Fruit fly (Drosophila melanogaster) whole organism, prepupa: ENCODE data around the gene CG13840.
A peak's percentile ranks its signal among the peaks of the same experiment; 100 is the strongest.

Source experiments
- CG10631 ChIP-seq: fragments of 200-800 bp; sonication (Bioruptor generic); optimal IDR thresholded peaks from 2 replicates; lab custom pipeline; 2016; ENCODE audit warnings: missing biosample characterization, missing genetic modification characterization
- CG10669 ChIP-seq: fragments of 200-800 bp; sonication (Bioruptor generic); optimal IDR thresholded peaks from 3 replicates; lab custom pipeline; 2018; ENCODE audit warnings: missing biosample characterization, mild to moderate bottlenecking, missing genetic modification characterization, moderate library complexity
- CG11294 ChIP-seq: fragments of 200-800 bp; sonication (Bioruptor generic); IDR thresholded peaks from 2 replicates; pipeline ENCODE4 v1.3.6; 2022; ENCODE audit warnings: missing biosample characterization, missing genetic modification characterization
- CG15336 ChIP-seq: fragments of 200-800 bp; sonication (Bioruptor generic); IDR thresholded peaks from 2 replicates; pipeline ENCODE4 v1.3.6; 2022; ENCODE audit warnings: missing biosample characterization, missing genetic modification characterization
- CG1621 ChIP-seq: fragments of 200-800 bp; sonication (Bioruptor generic); optimal IDR thresholded peaks from 3 replicates; lab custom pipeline; 2018; ENCODE audit warnings: missing biosample characterization, mild to moderate bottlenecking, missing genetic modification characterization
- CG3032 ChIP-seq: fragments of 200-800 bp; optimal IDR thresholded peaks from 2 replicates; lab custom pipeline; 2019; ENCODE audit warnings: missing biosample characterization, mild to moderate bottlenecking, missing genetic modification characterization, moderate library complexity
- CG31627 ChIP-seq: fragments of 200-800 bp; sonication (Bioruptor generic); optimal IDR thresholded peaks from 3 replicates; lab custom pipeline; 2016; ENCODE audit warnings: missing biosample characterization, missing genetic modification characterization
- CG32006 ChIP-seq: fragments of 200-800 bp; sonication (Bioruptor generic); optimal IDR thresholded peaks from 3 replicates; lab custom pipeline; 2017; ENCODE audit warnings: missing biosample characterization, mild to moderate bottlenecking, missing genetic modification characterization
- CG3919 ChIP-seq: fragments of 200-800 bp; sonication (Bioruptor generic); optimal IDR thresholded peaks from 3 replicates; lab custom pipeline; 2016; ENCODE audit warnings: missing biosample characterization, missing genetic modification characterization
- CG6163 ChIP-seq: fragments of 200-800 bp; sonication (Bioruptor generic); IDR thresholded peaks from 3 replicates; pipeline ENCODE4 v1.3.6; 2022; ENCODE audit warnings: missing biosample characterization, missing genetic modification characterization
- CG8319 ChIP-seq: fragments of 200-800 bp; sonication (Bioruptor generic); optimal IDR thresholded peaks from 3 replicates; lab custom pipeline; 2016; ENCODE audit warnings: missing biosample characterization, missing genetic modification characterization
- CG8632 ChIP-seq: fragments of 200-800 bp; sonication (Bioruptor generic); optimal IDR thresholded peaks from 3 replicates; lab custom pipeline; 2016; ENCODE audit warnings: missing biosample characterization, missing genetic modification characterization
- Eip78C ChIP-seq: fragments of 200-800 bp; sonication (Bioruptor generic); peaks from one replicate; lab custom pipeline; 2016; ENCODE audit warnings: missing biosample characterization, missing genetic modification characterization
- Eip93F ChIP-seq: fragments of 200-800 bp; sonication (Bioruptor generic); optimal IDR thresholded peaks from 2 replicates; lab custom pipeline; 2016; ENCODE audit warnings: missing biosample characterization, mild to moderate bottlenecking, missing genetic modification characterization
- Ets96B ChIP-seq: fragments of 200-800 bp; optimal IDR thresholded peaks from 2 replicates; lab custom pipeline; 2019; ENCODE audit warnings: missing biosample characterization, mild to moderate bottlenecking, missing genetic modification characterization, moderate library complexity
- Gug ChIP-seq: fragments of 200-800 bp; sonication (Bioruptor generic); IDR thresholded peaks from 2 replicates; pipeline ENCODE4 v1.3.6; 2022; ENCODE audit warnings: missing biosample characterization, missing genetic modification characterization
- Hr39 ChIP-seq: fragments of 200-800 bp; sonication (Bioruptor generic); optimal IDR thresholded peaks from 2 replicates; lab custom pipeline; 2016; ENCODE audit warnings: missing biosample characterization, missing genetic modification characterization
- Hr4 ChIP-seq: fragments of 200-800 bp; sonication (Bioruptor generic); optimal IDR thresholded peaks from 3 replicates; lab custom pipeline; 2016; ENCODE audit warnings: missing biosample characterization, missing genetic modification characterization
- Lpt ChIP-seq: fragments of 200-800 bp; sonication (Bioruptor generic); optimal IDR thresholded peaks from 3 replicates; lab custom pipeline; 2016; ENCODE audit warnings: missing biosample characterization, missing genetic modification characterization
- Smox ChIP-seq: fragments of 200-800 bp; sonication (Bioruptor generic); optimal IDR thresholded peaks from 3 replicates; lab custom pipeline; 2016; ENCODE audit warnings: missing biosample characterization, missing genetic modification characterization
- Sox14 ChIP-seq: fragments of 200-800 bp; sonication (Bioruptor generic); optimal IDR thresholded peaks from 3 replicates; lab custom pipeline; 2016; ENCODE audit warnings: missing biosample characterization, missing genetic modification characterization
- Sox15 ChIP-seq: fragments of 200-800 bp; sonication (Bioruptor generic); optimal IDR thresholded peaks from 3 replicates; lab custom pipeline; 2016; ENCODE audit warnings: missing biosample characterization, missing genetic modification characterization
- achi ChIP-seq: fragments of 200-800 bp; sonication (Bioruptor generic); optimal IDR thresholded peaks from 3 replicates; lab custom pipeline; 2016; ENCODE audit warnings: missing biosample characterization, missing genetic modification characterization
- acj6 ChIP-seq: fragments of 200-800 bp; sonication (Bioruptor generic); optimal IDR thresholded peaks from 3 replicates; lab custom pipeline; 2016; ENCODE audit warnings: missing biosample characterization, missing genetic modification characterization
- cyc ChIP-seq: fragments of 200-800 bp; sonication (Bioruptor generic); optimal IDR thresholded peaks from 3 replicates; lab custom pipeline; 2016; ENCODE audit warnings: missing biosample characterization, missing genetic modification characterization
- eg ChIP-seq: fragments of 200-800 bp; sonication (Bioruptor generic); IDR thresholded peaks from 3 replicates; pipeline ENCODE4 v1.3.6; 2022; ENCODE audit warnings: missing biosample characterization, missing genetic modification characterization
- esn ChIP-seq: fragments of 200-800 bp; sonication (Bioruptor generic); optimal IDR thresholded peaks from 2 replicates; lab custom pipeline; 2016; ENCODE audit warnings: missing biosample characterization, mild to moderate bottlenecking, missing genetic modification characterization, moderate library complexity
- fkh ChIP-seq: fragments of 200-800 bp; sonication (Bioruptor generic); optimal IDR thresholded peaks from 3 replicates; lab custom pipeline; 2017; ENCODE audit warnings: missing biosample characterization, mild to moderate bottlenecking, missing genetic modification characterization, moderate library complexity
- salr ChIP-seq, 2 experiments: fragments of 200-800 bp; sonication (Bioruptor generic); optimal IDR thresholded peaks; 3 replicates each; lab custom pipeline; 2016 to 2018; ENCODE audit warnings: missing biosample characterization in 2 of 2, missing genetic modification characterization in 2 of 2, mild to moderate bottlenecking in 1 of 2
- spab ChIP-seq: fragments of 200-800 bp; sonication (Bioruptor generic); optimal IDR thresholded peaks from 2 replicates; lab custom pipeline; 2017; ENCODE audit warnings: missing biosample characterization, mild to moderate bottlenecking, missing genetic modification characterization, missing genetic modification reagents
- ss ChIP-seq, 2 experiments: fragments of 200-800 bp; sonication (Bioruptor generic); optimal IDR thresholded peaks; 2 replicates in 1 of 2; 3 replicates in 1 of 2; lab custom pipeline; 2017 to 2018; ENCODE audit warnings: mild to moderate bottlenecking in 2 of 2, missing biosample characterization in 2 of 2, missing genetic modification characterization in 2 of 2, moderate library complexity in 1 of 2
- svp ChIP-seq: fragments of 200-800 bp; sonication (Bioruptor generic); peaks from one replicate; lab custom pipeline; 2016; ENCODE audit warnings: missing biosample characterization, missing genetic modification characterization
- topi ChIP-seq: fragments of 200-800 bp; sonication (Bioruptor generic); optimal IDR thresholded peaks from 3 replicates; lab custom pipeline; 2016; ENCODE audit warnings: missing biosample characterization, missing genetic modification characterization

CG13840 gene

DNA sequence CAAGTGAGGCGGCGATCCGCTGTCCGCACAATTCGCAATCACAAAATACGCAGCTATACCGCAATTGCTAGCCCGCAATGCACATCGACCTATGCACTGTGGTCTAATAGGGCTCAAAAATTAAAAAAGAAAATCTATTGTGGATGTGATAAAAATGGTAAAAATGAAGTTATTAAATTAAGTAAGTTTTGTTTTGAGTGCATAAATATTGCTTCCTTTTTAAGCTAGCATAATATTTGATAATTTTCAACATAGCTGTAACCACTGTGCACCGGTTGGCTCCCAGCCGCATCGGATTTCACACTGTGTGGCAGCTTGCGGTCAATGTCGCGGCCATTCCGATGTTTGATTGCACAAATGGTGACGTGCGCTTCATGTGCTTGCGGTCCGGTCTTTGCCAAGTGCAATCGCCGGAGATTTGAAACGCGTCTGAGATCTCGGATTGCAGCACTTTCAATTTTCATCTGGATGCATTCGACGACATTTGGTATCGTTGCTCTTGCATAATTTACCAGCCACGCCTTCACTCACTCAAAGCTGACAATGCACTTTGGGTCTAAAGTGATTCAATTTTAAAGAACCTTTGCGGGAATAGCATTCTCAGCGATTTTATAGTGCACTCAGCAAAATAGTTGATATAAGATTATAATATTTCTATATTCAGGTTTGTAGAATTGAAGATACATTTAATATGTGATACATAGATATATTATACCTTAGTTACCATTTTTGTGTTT lies 627 bp upstream of the CG13840 start (continued):
- TF ChIP-seq CG8632 (GFP tag; lab: Kevin White, UChicago) (peak; percentile 37), Smox (peak; percentile 26), esn (GFP tag; lab: Kevin White, UChicago) (no peak), Sox15 (no peak), CG8319 (GFP tag; lab: Kevin White, UChicago) (no peak), CG15336 (GFP tag; lab: Robert Waterston, UW) (peak; percentile 73), salr (GFP tag; optimal IDR thresholded peaks at IDR 0.05; lab: Kevin White, UChicago) (no peak), Eip93F (GFP tag; lab: Kevin White, UChicago) (no peak), eg (GFP tag; lab: Robert Waterston, UW) (peak; percentile 68; the same call in 2 of the 3 replicates)

DNA sequence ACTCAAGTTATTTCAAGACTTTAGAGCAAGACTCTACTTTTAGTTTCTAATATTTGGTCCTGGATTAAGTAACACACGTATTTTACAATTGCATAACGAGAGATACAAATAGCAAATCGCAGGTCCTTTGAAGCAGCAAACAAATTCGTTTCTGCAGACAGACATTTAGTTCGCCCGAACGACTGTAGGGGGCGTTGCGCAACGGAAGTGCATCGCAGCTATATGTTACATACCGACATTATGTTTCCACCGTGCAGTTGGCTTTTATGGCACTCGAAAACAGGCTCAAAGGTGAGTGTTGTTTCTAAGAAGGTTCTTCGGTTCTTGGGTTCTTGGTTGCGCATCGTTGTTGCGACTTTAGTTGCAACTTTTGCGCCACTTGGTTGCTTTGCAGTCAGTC lies 5.7 kb downstream of the CG13840 start:
- TF ChIP-seq achi (GFP tag; lab: Kevin White, UChicago) (no peak), Hr4 (GFP tag; lab: Kevin White, UChicago) (no peak), CG3032 (no peak), acj6 (GFP tag; lab: Kevin White, UChicago) (no peak), esn (GFP tag; lab: Kevin White, UChicago) (no peak), svp (GFP tag; lab: Kevin White, UChicago) (no peak), CG10631 (GFP tag; lab: Kevin White, UChicago) (no peak), CG8632 (GFP tag; lab: Kevin White, UChicago) (no peak), CG6163 (no peak), fkh (GFP tag; lab: Kevin White, UChicago) (no peak), topi (no peak), CG1621 (tag; lab: Kevin White, UChicago) (no peak), Gug (GFP tag; lab: Robert Waterston, UW) (no peak), spab (no peak), ss (GFP tag; optimal IDR thresholded peaks at IDR 0.05; lab: Kevin White, UChicago) (no peak)
- TF ChIP-seq, all 60 proteins: peak for 0

DNA sequence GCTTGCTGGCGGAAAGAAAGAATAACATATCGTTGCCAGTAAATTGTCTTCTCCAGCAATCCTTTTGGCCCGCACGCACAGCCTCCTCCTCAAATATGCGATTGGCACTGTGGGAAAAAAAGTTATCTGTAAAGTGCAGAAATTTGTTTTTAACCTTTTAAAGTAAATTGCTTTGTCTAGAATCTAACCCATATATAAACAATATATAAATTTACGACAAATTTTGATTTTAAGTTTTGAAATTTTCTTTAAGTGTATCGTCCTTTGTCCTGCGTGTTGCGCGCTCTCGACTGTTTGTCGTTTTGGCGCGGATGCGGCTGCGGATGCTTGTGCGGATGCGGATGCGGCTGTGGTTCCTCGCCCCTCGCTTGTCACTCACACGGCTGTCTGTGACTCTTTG lies 8.8 kb downstream of the CG13840 start:
- no peak for TF ChIP-seq CG3032
- peak; percentile 20 for TF ChIP-seq CG32006 (GFP tag; lab: Kevin White, UChicago)
- no peak for TF ChIP-seq CG8319 (GFP tag; lab: Kevin White, UChicago)
- no peak for TF ChIP-seq CG11294 (GFP tag; lab: Robert Waterston, UW)
- TF ChIP-seq Ets96B: peak; percentile 21
- TF ChIP-seq Eip78C (GFP tag; lab: Kevin White, UChicago): peak; percentile 61
- no peak for TF ChIP-seq achi (GFP tag; lab: Kevin White, UChicago)
- TF ChIP-seq Hr39 (GFP tag; lab: Kevin White, UChicago): no peak
- TF ChIP-seq CG10631 (GFP tag; lab: Kevin White, UChicago): peak; percentile 2
- TF ChIP-seq CG3919 (GFP tag; lab: Kevin White, UChicago): peak; percentile 6
- TF ChIP-seq CG10669: peak; percentile 0
- peak; percentile 45; the same call in 1 of the 3 replicates for TF ChIP-seq CG6163
- peak; percentile 63 for TF ChIP-seq svp (GFP tag; lab: Kevin White, UChicago)

dm6 chr3R:22803655-22804341 lies 12.2 kb downstream of the CG13840 start, which contains the start of gene CG7031:
Gene CG7031 (plus strand): TSS chr3R:22804291.
- TF ChIP-seq CG31627 (GFP tag; lab: Kevin White, UChicago) (no peak), cyc (GFP tag; lab: Kevin White, UChicago) (no peak), Hr4 (GFP tag; lab: Kevin White, UChicago) (peak; percentile 51), Eip78C (GFP tag; lab: Kevin White, UChicago) (peak; percentile 58), CG15336 (GFP tag; lab: Robert Waterston, UW) (no peak), Lpt (GFP tag; lab: Kevin White, UChicago) (peak; percentile 7), CG6163 (0 out of 3 replicates have a peak, but pooled peaks have one; percentile 30), CG32006 (GFP tag; lab: Kevin White, UChicago) (peak; percentile 15), eg (GFP tag; lab: Robert Waterston, UW) (peak; percentile 39; the same call in 1 of the 3 replicates), Sox14 (GFP tag; lab: Kevin White, UChicago) (no peak)
